Fruit fly (Drosophila melanogaster) whole organism, embryonic: Measurements from ENCODE around the gene MTF-1.

Experiments
- B-H2 ChIP-seq: fragments of 200-800 bp; sonication (Bioruptor generic); optimal IDR thresholded peaks from 2 replicates; lab custom pipeline; 2018; ENCODE audit warnings: missing biosample characterization, mild to moderate bottlenecking, missing genetic modification characterization
- CG11247 ChIP-seq: fragments of 200-800 bp; sonication (Bioruptor generic); IDR thresholded peaks from 2 replicates; pipeline ENCODE4 v1.3.6; 2022; ENCODE audit warnings: missing biosample characterization, missing genetic modification characterization
- CG11560 ChIP-seq: fragments of 200-800 bp; sonication (Bioruptor generic); IDR thresholded peaks from 3 replicates; pipeline ENCODE4 v1.3.6; 2022; ENCODE audit warnings: missing biosample characterization, missing genetic modification characterization
- CG12071 ChIP-seq: fragments of 200-800 bp; sonication (Bioruptor generic); optimal IDR thresholded peaks from 3 replicates; lab custom pipeline; 2018; ENCODE audit warnings: missing biosample characterization, mild to moderate bottlenecking, missing genetic modification characterization
- CG12236 ChIP-seq: fragments of 200-800 bp; sonication (Bioruptor generic); optimal IDR thresholded peaks from 2 replicates; lab custom pipeline; 2016; ENCODE audit warnings: missing biosample characterization, missing genetic modification characterization
- CG13624 ChIP-seq: fragments of 200-800 bp; sonication (Bioruptor generic); optimal IDR thresholded peaks from 2 replicates; lab custom pipeline; 2016; ENCODE audit warnings: missing biosample characterization, missing genetic modification characterization
- CG16813 ChIP-seq: fragments of 200-800 bp; sonication (Bioruptor generic); IDR thresholded peaks from 3 replicates; pipeline ENCODE4 v1.3.6; 2022; ENCODE audit warnings: missing biosample characterization, missing genetic modification characterization; ENCODE audit not compliant: partially characterized antibody
- CG17359 ChIP-seq: fragments of 200-800 bp; sonication (Bioruptor generic); optimal IDR thresholded peaks from 3 replicates; lab custom pipeline; 2018; ENCODE audit warnings: missing biosample characterization, mild to moderate bottlenecking, missing genetic modification characterization, moderate library complexity
- CG17385 ChIP-seq: fragments of 200-800 bp; sonication (Bioruptor generic); optimal IDR thresholded peaks from 3 replicates; lab custom pipeline; 2018; ENCODE audit warnings: missing biosample characterization, mild to moderate bottlenecking, missing genetic modification characterization
- CG17612 ChIP-seq: fragments of 200-800 bp; sonication (Bioruptor generic); IDR thresholded peaks from 2 replicates; pipeline ENCODE4 v1.3.6; 2022; ENCODE audit warnings: missing biosample characterization, missing genetic modification characterization
- CG18262 ChIP-seq: fragments of 200-800 bp; optimal IDR thresholded peaks from 3 replicates; lab custom pipeline; 2019; ENCODE audit warnings: missing biosample characterization, mild to moderate bottlenecking, missing genetic modification characterization, moderate library complexity
- CG1832 ChIP-seq: fragments of 200-800 bp; sonication (Bioruptor generic); optimal IDR thresholded peaks from 2 replicates; lab custom pipeline; 2017; ENCODE audit warnings: missing biosample characterization, mild to moderate bottlenecking, missing genetic modification characterization, inconsistent platforms
- CG18599 ChIP-seq: fragments of 200-800 bp; sonication (Bioruptor generic); optimal IDR thresholded peaks from 3 replicates; lab custom pipeline; 2017; ENCODE audit warnings: missing biosample characterization, missing genetic modification characterization, mild to moderate bottlenecking, moderate library complexity, missing genetic modification reagents
- CG18619 ChIP-seq: fragments of 200-800 bp; sonication (Bioruptor generic); optimal IDR thresholded peaks from 3 replicates; lab custom pipeline; 2017; ENCODE audit warnings: missing biosample characterization, mild to moderate bottlenecking, missing genetic modification characterization
- CG32772 ChIP-seq: fragments of 200-800 bp; sonication (Bioruptor generic); IDR thresholded peaks from 2 replicates; pipeline ENCODE4 v1.3.6; 2022; ENCODE audit warnings: missing biosample characterization, missing genetic modification characterization
- CG3407 ChIP-seq: fragments of 200-800 bp; sonication (Bioruptor generic); optimal IDR thresholded peaks from 2 replicates; lab custom pipeline; 2018; ENCODE audit warnings: missing biosample characterization, mild to moderate bottlenecking, missing genetic modification characterization
- CG6683 ChIP-seq: fragments of 200-800 bp; sonication (Bioruptor generic); optimal IDR thresholded peaks from 2 replicates; lab custom pipeline; 2017; ENCODE audit warnings: missing biosample characterization, mild to moderate bottlenecking, missing genetic modification characterization, missing genetic modification reagents
- CG6765 ChIP-seq: fragments of 200-800 bp; sonication (Bioruptor generic); optimal IDR thresholded peaks from 3 replicates; lab custom pipeline; 2017; ENCODE audit warnings: missing biosample characterization, mild to moderate bottlenecking, missing genetic modification characterization
- CG7745 ChIP-seq: fragments of 200-800 bp; sonication (Bioruptor generic); optimal IDR thresholded peaks from 2 replicates; lab custom pipeline; 2018; ENCODE audit warnings: missing biosample characterization, mild to moderate bottlenecking, missing genetic modification characterization, moderate library complexity
- CG7987 ChIP-seq: fragments of 200-800 bp; sonication (Bioruptor generic); optimal IDR thresholded peaks from 2 replicates; lab custom pipeline; 2018; ENCODE audit warnings: missing biosample characterization, mild to moderate bottlenecking, missing genetic modification characterization, moderate library complexity
- CG8281 ChIP-seq: fragments of 200-800 bp; sonication (Bioruptor generic); optimal IDR thresholded peaks from 2 replicates; lab custom pipeline; 2018; ENCODE audit warnings: missing biosample characterization, mild to moderate bottlenecking, missing genetic modification characterization, moderate library complexity
- CG8765 ChIP-seq: fragments of 200-800 bp; sonication (Bioruptor generic); IDR thresholded peaks from 2 replicates; pipeline ENCODE4 v1.3.6; 2022; ENCODE audit warnings: missing biosample characterization, missing genetic modification characterization
- CG8924 ChIP-seq: fragments of 200-800 bp; optimal IDR thresholded peaks from 3 replicates; lab custom pipeline; 2019; ENCODE audit warnings: missing biosample characterization, mild to moderate bottlenecking, missing genetic modification characterization, moderate library complexity
- D19B ChIP-seq: fragments of 200-800 bp; sonication (Bioruptor generic); optimal IDR thresholded peaks from 2 replicates; lab custom pipeline; 2017; ENCODE audit warnings: missing biosample characterization, mild to moderate bottlenecking, missing genetic modification characterization
- Deaf1 ChIP-seq: fragments of 200-800 bp; optimal IDR thresholded peaks from 3 replicates; lab custom pipeline; 2019; ENCODE audit warnings: missing biosample characterization, mild to moderate bottlenecking, missing genetic modification characterization, moderate library complexity
- H15 ChIP-seq: fragments of 200-800 bp; sonication (Bioruptor generic); IDR thresholded peaks from 3 replicates; pipeline ENCODE4 v1.3.6; 2022; ENCODE audit warnings: missing biosample characterization, missing genetic modification characterization
- HLH4C ChIP-seq: fragments of 200-800 bp; sonication (Bioruptor generic); IDR thresholded peaks from 3 replicates; pipeline ENCODE4 v1.3.6; 2022; ENCODE audit warnings: missing biosample characterization, missing genetic modification characterization; ENCODE audit not compliant: partially characterized antibody
- HmgZ ChIP-seq: fragments of 200-800 bp; sonication (Bioruptor generic); optimal IDR thresholded peaks from 2 replicates; lab custom pipeline; 2018; ENCODE audit warnings: missing biosample characterization, mild to moderate bottlenecking, missing genetic modification characterization
- Lim3 ChIP-seq: fragments of 200-800 bp; sonication (Bioruptor generic); IDR thresholded peaks from 2 replicates; pipeline ENCODE4 v1.3.6; 2022; ENCODE audit warnings: missing biosample characterization, missing genetic modification characterization
- Opbp ChIP-seq: fragments of 200-800 bp; sonication (Bioruptor generic); IDR thresholded peaks from 3 replicates; pipeline ENCODE4 v1.3.6; 2022; ENCODE audit warnings: missing biosample characterization, missing genetic modification characterization; ENCODE audit not compliant: partially characterized antibody
- Poxn ChIP-seq: fragments of 200-800 bp; sonication (Bioruptor generic); IDR thresholded peaks from 2 replicates; pipeline ENCODE4 v1.3.6; 2022; ENCODE audit warnings: missing biosample characterization, missing genetic modification characterization
- Side ChIP-seq: fragments of 200-800 bp; sonication (Bioruptor generic); optimal IDR thresholded peaks from 2 replicates; lab custom pipeline; 2016; ENCODE audit warnings: missing biosample characterization, missing genetic modification characterization
- Tbp ChIP-seq: fragments of >200 bp; optimal IDR thresholded peaks from 2 replicates; lab custom pipeline; 2018; ENCODE audit warnings: missing biosample characterization, missing genetic modification characterization
- Usf ChIP-seq: fragments of 200-800 bp; sonication (Bioruptor generic); optimal IDR thresholded peaks from 2 replicates; lab custom pipeline; 2017; ENCODE audit warnings: missing genotype, missing biosample characterization, missing genetic modification characterization
- amos ChIP-seq: fragments of 200-800 bp; sonication (Bioruptor generic); IDR thresholded peaks from 2 replicates; pipeline ENCODE4 v1.3.6; 2022; ENCODE audit warnings: missing biosample characterization, missing genetic modification characterization; ENCODE audit not compliant: partially characterized antibody
- br ChIP-seq: fragments of >200 bp; optimal IDR thresholded peaks from 2 replicates; lab custom pipeline; 2017
- bsh ChIP-seq, 2 experiments: fragments of 200-800 bp; sonication (Bioruptor generic); optimal IDR thresholded peaks; 2 replicates each; lab custom pipeline; 2017 to 2018; ENCODE audit warnings: mild to moderate bottlenecking in 2 of 2, missing biosample characterization in 2 of 2, missing genetic modification characterization in 2 of 2, moderate library complexity in 1 of 2
- btn ChIP-seq: fragments of 200-800 bp; sonication (Bioruptor generic); optimal IDR thresholded peaks from 2 replicates; lab custom pipeline; 2016; ENCODE audit warnings: missing biosample characterization, missing genetic modification characterization
- grn ChIP-seq: fragments of 200-800 bp; sonication (Bioruptor generic); optimal IDR thresholded peaks from 3 replicates; lab custom pipeline; 2017; ENCODE audit warnings: missing biosample characterization, missing genetic modification characterization
- lmd ChIP-seq: fragments of 200-800 bp; sonication (Bioruptor generic); IDR thresholded peaks from 2 replicates; pipeline ENCODE4 v1.3.6; 2022; ENCODE audit warnings: missing biosample characterization, missing genetic modification characterization
- nerfin-1 ChIP-seq: fragments of 200-800 bp; sonication (Bioruptor generic); optimal IDR thresholded peaks from 3 replicates; lab custom pipeline; 2019; ENCODE audit warnings: missing biosample characterization, mild to moderate bottlenecking, missing genetic modification characterization, moderate library complexity
- odd ChIP-seq: fragments of 200-800 bp; sonication (Bioruptor generic); optimal IDR thresholded peaks from 2 replicates; lab custom pipeline; 2017; ENCODE audit warnings: missing biosample characterization, mild to moderate bottlenecking, missing genetic modification characterization
- sc ChIP-seq, 3 experiments: fragments of >200 bp in 2 of 3; fragments of 200-800 bp in 1 of 3; sonication (Bioruptor generic) in 1 of 3; optimal IDR thresholded peaks; 2 replicates in 2 of 3; 3 replicates in 1 of 3; lab custom pipeline; 2017; ENCODE audit warnings: mild to moderate bottlenecking in 1 of 3, missing biosample characterization in 1 of 3, missing genetic modification characterization in 1 of 3, missing genetic modification reagents in 1 of 3
- sd ChIP-seq: fragments of 200-800 bp; sonication (Bioruptor generic); optimal IDR thresholded peaks from 3 replicates; lab custom pipeline; 2018; ENCODE audit warnings: missing biosample characterization, mild to moderate bottlenecking, missing genetic modification characterization, moderate library complexity
- sqz ChIP-seq: fragments of 200-800 bp; sonication (Bioruptor generic); optimal IDR thresholded peaks from 3 replicates; lab custom pipeline; 2018; ENCODE audit warnings: missing biosample characterization, mild to moderate bottlenecking, missing genetic modification characterization
- usp ChIP-seq: fragments of >200 bp; optimal IDR thresholded peaks from 2 replicates; lab custom pipeline; 2017; ENCODE audit warnings: missing biosample characterization, missing genetic modification characterization
- vnd ChIP-seq: fragments of 200-800 bp; sonication (Bioruptor generic); IDR thresholded peaks from 3 replicates; pipeline ENCODE4 v1.3.6; 2022; ENCODE audit warnings: missing biosample characterization, missing genetic modification characterization; ENCODE audit not compliant: partially characterized antibody
- zfh2 ChIP-seq: fragments of 200-800 bp; sonication (Bioruptor generic); optimal IDR thresholded peaks from 2 replicates; lab custom pipeline; 2016; ENCODE audit warnings: missing biosample characterization, missing genetic modification characterization

The MTF-1 gene

dm6 chr3L:9429665-9430607, at the start of gene MTF-1, which contains the start of gene RpS17 (continued):
- TF ChIP-seq D19B (no peak), sc (optimal IDR thresholded peaks at IDR 0.05; lab: Kevin White, UChicago) (no peak), sc (GFP tag; optimal IDR thresholded peaks at IDR 0.05; lab: Kevin White, UChicago) (peak; percentile 23), CG8765 (GFP tag; lab: Robert Waterston, UW) (no peak), CG11247 (GFP tag; lab: Robert Waterston, UW) (no peak), HmgZ (peak; percentile 48), CG7987 (peak; percentile 64), CG17385 (GFP tag; lab: Kevin White, UChicago) (peak; percentile 71), btn (GFP tag; lab: Kevin White, UChicago) (no peak), Opbp (no peak), Side (peak; percentile 59), CG18619 (peak; percentile 52), CG11560 (tag; lab: Robert Waterston, UW) (no peak), Lim3 (GFP tag; lab: Robert Waterston, UW) (no peak), Poxn (GFP tag; lab: Robert Waterston, UW) (no peak), bsh (GFP tag; optimal IDR thresholded peaks at IDR 0.05; lab: Kevin White, UChicago) (peak; percentile 45 to 49), CG6765 (GFP tag; lab: Kevin White, UChicago) (peak; percentile 73), sqz (peak; percentile 40), CG12071 (GFP tag; lab: Kevin White, UChicago) (peak; percentile 60), H15 (GFP tag; lab: Robert Waterston, UW) (peak; percentile 44; the same call in 2 of the 3 replicates), zfh2 (GFP tag; lab: Kevin White, UChicago) (peak; percentile 29), CG17612 (no peak), Deaf1 (peak; percentile 10), CG6683 (GFP tag; lab: Kevin White, UChicago) (no peak), Tbp (GFP tag; lab: Kevin White, UChicago) (peak; percentile 50), CG8281 (tag; lab: Kevin White, UChicago) (no peak), CG32772 (no peak), vnd (no peak), HLH4C (GFP tag; lab: Robert Waterston, UW) (no peak), nerfin-1 (tag; lab: Kevin White, UChicago) (peak; percentile 53), usp (no peak), CG13624 (GFP tag; lab: Kevin White, UChicago) (peak; percentile 20), grn (GFP tag; lab: Kevin White, UChicago) (peak; percentile 91), CG18262 (tag; lab: Kevin White, UChicago) (peak; percentile 50), B-H2 (GFP tag; lab: Kevin White, UChicago) (peak; percentile 44), odd (GFP tag; lab: Kevin White, UChicago) (peak; percentile 71), br (lab: Kevin White, UChicago) (no peak), CG1832 (no peak), CG17359 (tag; lab: Kevin White, UChicago) (peak; percentile 37), CG18599 (peak; percentile 44), CG7745 (tag; lab: Kevin White, UChicago) (no peak), amos (GFP tag; lab: Robert Waterston, UW) (no peak; the same call in 1 of the 2 replicates), CG3407 (GFP tag; lab: Kevin White, UChicago) (peak; percentile 30), CG16813 (GFP tag; lab: Robert Waterston, UW) (no peak), sd (no peak), CG12236 (GFP tag; lab: Kevin White, UChicago) (peak; percentile 30), Usf (GFP tag; lab: Kevin White, UChicago) (peak; percentile 1), CG8924 (peak; percentile 16), lmd (GFP tag; lab: Robert Waterston, UW) (no peak; the same call in 1 of the 2 replicates)
